Fruit fly (Drosophila melanogaster): Measurements from ENCODE around the gene tra.

The tra gene

dm6 chr3L:16587994-16588622 is 2.7 kb downstream of the tra start (continued):
- TF ChIP-seq fd85E (GFP tag; optimal IDR thresholded peaks at IDR 0.05) (no peak), CG10631 (GFP tag; optimal IDR thresholded peaks at IDR 0.05) (no peak), CG16779 (tag; optimal IDR thresholded peaks at IDR 0.05) (no peak), fkh (GFP tag; optimal IDR thresholded peaks at IDR 0.05) (peak; percentile 53), dac (GFP tag; optimal IDR thresholded peaks at IDR 0.05) (no peak), CG6163 (GFP tag; IDR thresholded peaks at IDR 0.05) (peak; percentile 38; the same call in 1 of the 3 replicates), pdm3 (GFP tag; optimal IDR thresholded peaks at IDR 0.05) (no peak), Blimp-1 (GFP tag; optimal IDR thresholded peaks at IDR 0.05) (no peak), CG6854 (GFP tag; optimal IDR thresholded peaks at IDR 0.05) (no peak), CG32006 (GFP tag; optimal IDR thresholded peaks at IDR 0.05) (no peak), CG6276 (GFP tag; optimal IDR thresholded peaks at IDR 0.05) (no peak), CG3032 (tag; optimal IDR thresholded peaks at IDR 0.05) (peak; percentile 57), ss (GFP tag; optimal IDR thresholded peaks at IDR 0.05) (no peak), CG7368 (GFP tag; optimal IDR thresholded peaks at IDR 0.05) (no peak), eg (GFP tag; IDR thresholded peaks at IDR 0.05) (peak; percentile 73), Sox102F (GFP tag; optimal IDR thresholded peaks at IDR 0.05) (no peak), Hr38 (GFP tag; optimal IDR thresholded peaks at IDR 0.05) (no peak), CG6808 (GFP tag; optimal IDR thresholded peaks at IDR 0.05) (no peak), CG6792 (GFP tag; optimal IDR thresholded peaks at IDR 0.05) (peak; percentile 10), CG8632 (GFP tag; optimal IDR thresholded peaks at IDR 0.05) (peak; percentile 20)

dm6 chr3L:16586989-16587388 is 3.9 kb downstream of the tra start, which contains the start of the genes Syx8 and CG32163:
Syx8 (minus strand) TSS chr3L:16587057.
CG32163 (plus strand) TSS chr3L:16587157.
- TF ChIP-seq CG1621 (tag; optimal IDR thresholded peaks at IDR 0.05) (no peak), CG4318 (GFP tag; optimal IDR thresholded peaks at IDR 0.05) (no peak), Hr4 (GFP tag; optimal IDR thresholded peaks at IDR 0.05) (no peak), vri (GFP tag; optimal IDR thresholded peaks at IDR 0.05) (no peak), Sox14 (GFP tag; optimal IDR thresholded peaks at IDR 0.05) (peak; percentile 32), CG6276 (GFP tag; optimal IDR thresholded peaks at IDR 0.05) (no peak), Sox15 (GFP tag; optimal IDR thresholded peaks at IDR 0.05) (no peak), lz (GFP tag; optimal IDR thresholded peaks at IDR 0.05) (no peak)

- TF ChIP-seq Blimp-1 (GFP tag; optimal IDR thresholded peaks at IDR 0.05) (no peak), Hr38 (GFP tag; optimal IDR thresholded peaks at IDR 0.05) (no peak), Eip78C (GFP tag) (peak; percentile 42), esn (GFP tag; optimal IDR thresholded peaks at IDR 0.05) (peak; percentile 18), CG6163 (GFP tag; IDR thresholded peaks at IDR 0.05) (no peak), fkh (GFP tag; optimal IDR thresholded peaks at IDR 0.05) (no peak), CG6808 (GFP tag; optimal IDR thresholded peaks at IDR 0.05) (no peak), svp (GFP tag) (no peak), CG1621 (tag; optimal IDR thresholded peaks at IDR 0.05) (peak; percentile 78), lz (GFP tag; optimal IDR thresholded peaks at IDR 0.05) (peak; percentile 31), CG32006 (GFP tag; optimal IDR thresholded peaks at IDR 0.05) (no peak), CG3032 (tag; optimal IDR thresholded peaks at IDR 0.05) (peak; percentile 17), fd85E (GFP tag; optimal IDR thresholded peaks at IDR 0.05) (no peak), Sox14 (GFP tag; optimal IDR thresholded peaks at IDR 0.05) (peak; percentile 34), topi (GFP tag; optimal IDR thresholded peaks at IDR 0.05) (peak; percentile 16), achi (GFP tag; optimal IDR thresholded peaks at IDR 0.05) (no peak), fd59A (GFP tag; optimal IDR thresholded peaks at IDR 0.05) (no peak), pdm3 (GFP tag; optimal IDR thresholded peaks at IDR 0.05) (no peak), Eip75B (GFP tag; optimal IDR thresholded peaks at IDR 0.05) (no peak)
Measured at dm6 chr3L:16584074-16584578, 6.7 kb downstream of the tra start, which contains the start of gene UQCR-C2. UQCR-C2 (plus strand) TSS chr3L:16584124.

Measured in whole organism, prepupa.